Fruit fly (Drosophila melanogaster) whole organism, embryonic: ENCODE results near the gene Grip75.

Experiments used
- Atf-2 ChIP-seq: fragments of 200-800 bp; sonication (Bioruptor generic); optimal IDR thresholded peaks from 2 replicates; lab custom pipeline; 2016; ENCODE audit warnings: missing biosample characterization, missing genetic modification characterization
- Awh ChIP-seq: fragments of 200-800 bp; sonication (Bioruptor generic); IDR thresholded peaks from 2 replicates; pipeline ENCODE4, ENCODE4 v1.3.6; 2022; ENCODE audit warnings: missing biosample characterization, missing genetic modification characterization
- CG10543 ChIP-seq: fragments of 200-800 bp; sonication (Bioruptor generic); optimal IDR thresholded peaks from 3 replicates; lab custom pipeline; 2017; ENCODE audit warnings: missing biosample characterization, mild to moderate bottlenecking, missing genetic modification characterization, moderate library complexity
- CG10654 ChIP-seq: fragments of 200-800 bp; sonication (Bioruptor generic); optimal IDR thresholded peaks from 2 replicates; lab custom pipeline; 2016; ENCODE audit warnings: missing biosample characterization, missing genetic modification characterization
- CG11723 ChIP-seq: fragments of 200-800 bp; sonication (Bioruptor generic); optimal IDR thresholded peaks from 2 replicates; lab custom pipeline; 2017; ENCODE audit warnings: missing biosample characterization, mild to moderate bottlenecking, missing genetic modification characterization
- CG12155 ChIP-seq: fragments of 200-800 bp; sonication (Bioruptor generic); optimal IDR thresholded peaks from 3 replicates; lab custom pipeline; 2016; ENCODE audit warnings: missing biosample characterization, missing genetic modification characterization
- CG1647 ChIP-seq: fragments of 200-800 bp; sonication (Bioruptor generic); optimal IDR thresholded peaks from 3 replicates; lab custom pipeline; 2016; ENCODE audit warnings: missing biosample characterization, missing genetic modification characterization
- CG18476 ChIP-seq: fragments of 200-800 bp; sonication (Bioruptor generic); optimal IDR thresholded peaks from 2 replicates; lab custom pipeline; 2016; ENCODE audit warnings: missing biosample characterization, mild to moderate bottlenecking, missing genetic modification characterization
- CG18599 ChIP-seq: fragments of 200-800 bp; sonication (Bioruptor generic); optimal IDR thresholded peaks from 3 replicates; lab custom pipeline; 2017; ENCODE audit warnings: missing biosample characterization, missing genetic modification characterization, mild to moderate bottlenecking, moderate library complexity, missing genetic modification reagents
- CG2889 ChIP-seq: fragments of 200-800 bp; sonication (Bioruptor generic); IDR thresholded peaks from 3 replicates; pipeline ENCODE4 v1.3.6; 2022; ENCODE audit warnings: missing biosample characterization, missing genetic modification characterization
- CG30403 ChIP-seq: fragments of 200-800 bp; sonication (Bioruptor generic); optimal IDR thresholded peaks from 3 replicates; lab custom pipeline; 2016; ENCODE audit warnings: missing biosample characterization, missing genetic modification characterization
- CG30431 ChIP-seq: fragments of 200-800 bp; sonication (Bioruptor generic); optimal IDR thresholded peaks from 2 replicates; lab custom pipeline; 2017; ENCODE audit warnings: missing biosample characterization, missing genetic modification characterization
- CG32767 ChIP-seq: fragments of 200-800 bp; sonication (Bioruptor generic); IDR thresholded peaks from 2 replicates; pipeline ENCODE4 v1.3.6; 2022; ENCODE audit warnings: missing biosample characterization, missing genetic modification characterization
- CG32772 ChIP-seq: fragments of 200-800 bp; sonication (Bioruptor generic); IDR thresholded peaks from 2 replicates; pipeline ENCODE4 v1.3.6; 2022; ENCODE audit warnings: missing biosample characterization, missing genetic modification characterization
- CG3838 ChIP-seq: fragments of 200-800 bp; sonication (Bioruptor generic); optimal IDR thresholded peaks from 3 replicates; lab custom pipeline; 2016; ENCODE audit warnings: missing biosample characterization, missing genetic modification characterization
- CG5953 ChIP-seq: fragments of 200-800 bp; sonication (Bioruptor generic); IDR thresholded peaks from 2 replicates; pipeline ENCODE4 v1.3.6; 2022; ENCODE audit warnings: missing biosample characterization, missing genetic modification characterization
- CG6765 ChIP-seq: fragments of 200-800 bp; sonication (Bioruptor generic); optimal IDR thresholded peaks from 3 replicates; lab custom pipeline; 2017; ENCODE audit warnings: missing biosample characterization, mild to moderate bottlenecking, missing genetic modification characterization
- CG7357 ChIP-seq: fragments of 200-800 bp; sonication (Bioruptor generic); IDR thresholded peaks from 3 replicates; pipeline ENCODE4 v1.3.6; 2022; ENCODE audit warnings: missing biosample characterization, missing genetic modification characterization
- CG7786 ChIP-seq: fragments of 200-800 bp; sonication (Bioruptor generic); optimal IDR thresholded peaks from 2 replicates; lab custom pipeline; 2016; ENCODE audit warnings: missing biosample characterization, missing genetic modification characterization
- CG8281 ChIP-seq: fragments of 200-800 bp; sonication (Bioruptor generic); optimal IDR thresholded peaks from 2 replicates; lab custom pipeline; 2018; ENCODE audit warnings: missing biosample characterization, mild to moderate bottlenecking, missing genetic modification characterization, moderate library complexity
- CG8388 ChIP-seq: fragments of 200-800 bp; sonication (Bioruptor generic); optimal IDR thresholded peaks from 2 replicates; lab custom pipeline; 2019; ENCODE audit warnings: missing biosample characterization, mild to moderate bottlenecking, missing genetic modification characterization, moderate library complexity
- Dad ChIP-seq: fragments of 200-800 bp; sonication (Bioruptor generic); optimal IDR thresholded peaks from 3 replicates; lab custom pipeline; 2016; ENCODE audit warnings: missing biosample characterization, missing genetic modification characterization
- Dek ChIP-seq: fragments of 200-800 bp; sonication (Bioruptor generic); optimal IDR thresholded peaks from 3 replicates; lab custom pipeline; 2019; ENCODE audit warnings: missing biosample characterization, mild to moderate bottlenecking, missing genetic modification characterization, moderate library complexity
- Ets65A ChIP-seq: fragments of 200-800 bp; sonication (Bioruptor generic); peaks from one replicate; lab custom pipeline; 2016; ENCODE audit warnings: missing biosample characterization, missing genetic modification characterization
- Fer2 ChIP-seq: fragments of 200-800 bp; sonication (Bioruptor generic); optimal IDR thresholded peaks from 2 replicates; lab custom pipeline; 2018; ENCODE audit warnings: missing biosample characterization, mild to moderate bottlenecking, missing genetic modification characterization, moderate library complexity
- Gsc ChIP-seq: fragments of 200-800 bp; sonication (Bioruptor generic); IDR thresholded peaks from 2 replicates; pipeline ENCODE4 v1.3.6; 2022; ENCODE audit warnings: missing biosample characterization, missing genetic modification characterization
- Gug ChIP-seq: fragments of 200-800 bp; sonication (Bioruptor generic); IDR thresholded peaks from 4 replicates; pipeline ENCODE4 v1.3.6; 2022; ENCODE audit warnings: missing biosample characterization, missing genetic modification characterization
- HLH4C ChIP-seq: fragments of 200-800 bp; sonication (Bioruptor generic); IDR thresholded peaks from 3 replicates; pipeline ENCODE4 v1.3.6; 2022; ENCODE audit warnings: missing biosample characterization, missing genetic modification characterization; ENCODE audit not compliant: partially characterized antibody
- HLHmδ ChIP-seq: fragments of 200-800 bp; sonication (Bioruptor generic); optimal IDR thresholded peaks from 2 replicates; lab custom pipeline; 2018; ENCODE audit warnings: missing biosample characterization, mild to moderate bottlenecking, missing genetic modification characterization, moderate library complexity
- Kr ChIP-seq: fragments of 200-800 bp; sonication (Bioruptor generic); optimal IDR thresholded peaks from 2 replicates; lab custom pipeline; 2017; ENCODE audit warnings: missing biosample characterization, mild to moderate bottlenecking, missing genetic modification characterization
- MBD-R2 ChIP-seq: fragments of 200-800 bp; sonication (Bioruptor generic); IDR thresholded peaks from 2 replicates; pipeline ENCODE4 v1.3.6; 2022; ENCODE audit warnings: missing biosample characterization, missing genetic modification characterization
- NC2β ChIP-seq: fragments of 200-800 bp; sonication (Bioruptor generic); optimal IDR thresholded peaks from 2 replicates; lab custom pipeline; 2016; ENCODE audit warnings: missing biosample characterization, missing genetic modification characterization
- Optix ChIP-seq: fragments of 200-800 bp; sonication (Bioruptor generic); IDR thresholded peaks from 3 replicates; pipeline ENCODE4 v1.3.6; 2022; ENCODE audit warnings: missing biosample characterization, missing genetic modification characterization
- Pdp1 ChIP-seq, 2 experiments: fragments of 200-800 bp; sonication (Bioruptor generic); optimal IDR thresholded peaks; 3 replicates each; lab custom pipeline; 2016; ENCODE audit warnings: missing biosample characterization in 2 of 2, missing genetic modification characterization in 2 of 2, mild to moderate bottlenecking in 1 of 2, moderate library complexity in 1 of 2
- Sox100B ChIP-seq: fragments of 200-800 bp; sonication (Bioruptor generic); optimal IDR thresholded peaks from 3 replicates; lab custom pipeline; 2018; ENCODE audit warnings: missing biosample characterization, mild to moderate bottlenecking, missing genetic modification characterization
- Sry-δ ChIP-seq: fragments of 200-800 bp; sonication (Bioruptor generic); optimal IDR thresholded peaks from 2 replicates; lab custom pipeline; 2016; ENCODE audit warnings: missing biosample characterization, missing genetic modification characterization
- ato ChIP-seq: fragments of 200-800 bp; sonication (Bioruptor generic); IDR thresholded peaks from 2 replicates; pipeline ENCODE4 v1.3.6; 2022; ENCODE audit warnings: missing biosample characterization, missing genetic modification characterization; ENCODE audit not compliant: partially characterized antibody
- bowl ChIP-seq: fragments of 200-800 bp; sonication (Bioruptor generic); IDR thresholded peaks from 2 replicates; pipeline ENCODE4 v1.3.6; 2022; ENCODE audit warnings: missing biosample characterization, missing genetic modification characterization
- btn ChIP-seq: fragments of 200-800 bp; sonication (Bioruptor generic); optimal IDR thresholded peaks from 2 replicates; lab custom pipeline; 2016; ENCODE audit warnings: missing biosample characterization, missing genetic modification characterization
- dysf ChIP-seq: fragments of 200-800 bp; sonication (Bioruptor generic); IDR thresholded peaks from 3 replicates; pipeline ENCODE4 v1.3.6; 2022; ENCODE audit warnings: missing biosample characterization, missing genetic modification characterization
- exex ChIP-seq: fragments of 200-800 bp; sonication (Bioruptor generic); optimal IDR thresholded peaks from 4 replicates; lab custom pipeline; 2018; ENCODE audit warnings: missing biosample characterization, mild to moderate bottlenecking, missing genetic modification characterization, moderate library complexity
- ind ChIP-seq: fragments of 200-800 bp; sonication (Bioruptor generic); optimal IDR thresholded peaks from 3 replicates; lab custom pipeline; 2016; ENCODE audit warnings: missing biosample characterization, missing genetic modification characterization
- lola ChIP-seq, 3 experiments: fragments of >200 bp in 2 of 3; fragments of 200-800 bp in 1 of 3; sonication (Bioruptor generic) in 1 of 3; optimal IDR thresholded peaks; 2 replicates each; lab custom pipeline; 2017 to 2019; ENCODE audit warnings: missing biosample characterization in 3 of 3, missing genetic modification characterization in 3 of 3, mild to moderate bottlenecking in 1 of 3, moderate library complexity in 1 of 3
- mld ChIP-seq: fragments of 200-800 bp; sonication (Bioruptor generic); IDR thresholded peaks from 3 replicates; pipeline ENCODE4 v1.3.6; 2022; ENCODE audit warnings: missing biosample characterization, missing genetic modification characterization; ENCODE audit not compliant: partially characterized antibody
- nerfin-2 ChIP-seq: fragments of 200-800 bp; sonication (Bioruptor generic); IDR thresholded peaks from 2 replicates; pipeline ENCODE4 v1.3.6; 2022; ENCODE audit warnings: missing biosample characterization, missing genetic modification characterization; ENCODE audit not compliant: partially characterized antibody
- nmo ChIP-seq: fragments of 200-800 bp; sonication (Bioruptor generic); optimal IDR thresholded peaks from 2 replicates; lab custom pipeline; 2018; ENCODE audit warnings: missing biosample characterization, mild to moderate bottlenecking, missing genetic modification characterization, moderate library complexity
- seq ChIP-seq: fragments of 200-800 bp; sonication (Bioruptor generic); IDR thresholded peaks from 2 replicates; pipeline ENCODE4 v1.3.6; 2022; ENCODE audit warnings: missing biosample characterization, missing genetic modification characterization
- slp2 ChIP-seq: fragments of 200-800 bp; sonication (Bioruptor generic); optimal IDR thresholded peaks from 2 replicates; lab custom pipeline; 2016; ENCODE audit warnings: missing biosample characterization, missing genetic modification characterization
- sqz ChIP-seq: fragments of 200-800 bp; sonication (Bioruptor generic); optimal IDR thresholded peaks from 3 replicates; lab custom pipeline; 2018; ENCODE audit warnings: missing biosample characterization, mild to moderate bottlenecking, missing genetic modification characterization
- stc ChIP-seq: fragments of 200-800 bp; sonication (Bioruptor generic); IDR thresholded peaks from 2 replicates; pipeline ENCODE4 v1.3.6; 2022; ENCODE audit warnings: missing biosample characterization, missing genetic modification characterization
- sug ChIP-seq: fragments of 200-800 bp; optimal IDR thresholded peaks from 2 replicates; lab custom pipeline; 2019; ENCODE audit warnings: missing biosample characterization, mild to moderate bottlenecking, missing genetic modification characterization, moderate library complexity

The Grip75 gene

dm6 chr2L:10466865-10467270, 16.2 kb upstream of the Grip75 start (continued):
- TF ChIP-seq Pdp1 (GFP tag; optimal IDR thresholded peaks at IDR 0.05; lab: Kevin White, UChicago) = peak; percentile 37 to 48
- no peak for TF ChIP-seq CG10543 (GFP tag; lab: Kevin White, UChicago)
- TF ChIP-seq MBD-R2 = no peak
- peak; percentile 58 for TF ChIP-seq ind (GFP tag; lab: Kevin White, UChicago)
- no peak for TF ChIP-seq seq (GFP tag; lab: Robert Waterston, UW)
- peak; percentile 15 for TF ChIP-seq Sry-δ (GFP tag; lab: Kevin White, UChicago)
- TF ChIP-seq nerfin-2 (GFP tag; lab: Robert Waterston, UW) = no peak
- peak; percentile 49 for TF ChIP-seq Gsc
- peak; percentile 89 for TF ChIP-seq nmo (GFP tag; lab: Kevin White, UChicago)
- TF ChIP-seq btn (GFP tag; lab: Kevin White, UChicago) = peak; percentile 44
- no peak; the same call in 1 of the 2 replicates for TF ChIP-seq CG32772
- peak; percentile 61; the same call in 2 of the 3 replicates for TF ChIP-seq CG7357
- no peak for TF ChIP-seq CG6765
- TF ChIP-seq exex (tag; lab: Kevin White, UChicago) = no peak
- TF ChIP-seq lola (GFP tag; optimal IDR thresholded peaks at IDR 0.05; lab: Kevin White, UChicago) = peak in 1 of 3 experiments; percentile 74
- TF ChIP-seq CG10654 (GFP tag; lab: Kevin White, UChicago) = peak; percentile 49
- peak; percentile 75 for TF ChIP-seq CG30403 (GFP tag; lab: Kevin White, UChicago)
- TF ChIP-seq Sox100B (GFP tag; lab: Kevin White, UChicago) = peak; percentile 82
- no peak for TF ChIP-seq ato (GFP tag; lab: Robert Waterston, UW)
- peak; percentile 58 for TF ChIP-seq CG11723 (GFP tag; lab: Kevin White, UChicago)
- TF ChIP-seq slp2 (GFP tag; lab: Kevin White, UChicago) = peak; percentile 37
- 0 out of 2 replicates have a peak, but pooled peaks have one; percentile 27 for TF ChIP-seq CG32767 (GFP tag; lab: Robert Waterston, UW)
- TF ChIP-seq Dad (GFP tag; lab: Kevin White, UChicago) = peak; percentile 42
- TF ChIP-seq Fer2 (tag; lab: Kevin White, UChicago) = no peak
- peak; percentile 52; the same call in 1 of the 3 replicates for TF ChIP-seq HLH4C
- no peak for TF ChIP-seq mld (GFP tag; lab: Robert Waterston, UW)
- peak; percentile 65 for TF ChIP-seq CG8388 (GFP tag; lab: Kevin White, UChicago)
- TF ChIP-seq sqz (GFP tag; lab: Kevin White, UChicago) = peak; percentile 19
- TF ChIP-seq CG7786 (GFP tag; lab: Kevin White, UChicago) = peak; percentile 28
- TF ChIP-seq HLHmδ (GFP tag; lab: Kevin White, UChicago) = no peak
- TF ChIP-seq Gug (GFP tag; lab: Robert Waterston, UW) = peak; percentile 64; the same call in 3 of the 4 replicates
- TF ChIP-seq bowl (GFP tag; lab: Robert Waterston, UW) = no peak
- TF ChIP-seq sug (tag; lab: Kevin White, UChicago) = no peak
- TF ChIP-seq Optix (GFP tag; lab: Robert Waterston, UW) = no peak
- peak; percentile 6 for TF ChIP-seq NC2β (GFP tag; lab: Kevin White, UChicago)
- no peak; the same call in none of the 2 replicates for TF ChIP-seq stc (GFP tag; lab: Robert Waterston, UW)
- peak; percentile 76 for TF ChIP-seq dysf
- TF ChIP-seq CG30431 = peak; percentile 35
- TF ChIP-seq Kr (GFP tag; lab: Kevin White, UChicago) = no peak
- peak; percentile 23 for TF ChIP-seq CG8281 (tag; lab: Kevin White, UChicago)
- peak; percentile 36 for TF ChIP-seq CG18599 (GFP tag; lab: Kevin White, UChicago)
- TF ChIP-seq CG1647 = peak; percentile 14
- TF ChIP-seq CG2889 (GFP tag; lab: Robert Waterston, UW) = 0 out of 3 replicates have a peak, but pooled peaks have one; percentile 5
- no peak for TF ChIP-seq Dek (tag; lab: Kevin White, UChicago)
- TF ChIP-seq CG5953 (GFP tag; lab: Robert Waterston, UW) = no peak
- no peak for TF ChIP-seq Awh
- peak; percentile 97 for TF ChIP-seq Ets65A (GFP tag; lab: Kevin White, UChicago)
- peak; percentile 20 for TF ChIP-seq Atf-2
- TF ChIP-seq CG3838 = no peak
- peak; percentile 46 for TF ChIP-seq CG18476 (GFP tag; lab: Kevin White, UChicago)
- TF ChIP-seq CG12155 (GFP tag; lab: Kevin White, UChicago) = peak; percentile 14
